Worm (Caenorhabditis elegans) whole organism, L2 larva: Measurements from ENCODE around the gene ttm-1.

ENCODE experiments used
- dmd-4 ChIP-seq: sonication (generic microtip); optimal IDR thresholded peaks from 2 replicates; lab custom pipeline; 2017; ENCODE audit warnings: missing biosample characterization, missing genetic modification characterization
- nhr-237 ChIP-seq: fragments of 150-350 bp; optimal IDR thresholded peaks from 2 replicates; lab custom pipeline; 2014; ENCODE audit warnings: missing biosample characterization, missing genetic modification characterization
- zag-1 ChIP-seq: fragments of 150-350 bp; optimal IDR thresholded peaks from 2 replicates; lab custom pipeline; 2014; ENCODE audit warnings: missing biosample characterization, missing genetic modification characterization

- TF ChIP-seq zag-1 (no peak), dmd-4 (tag; lab: Kevin White, UChicago) (no peak), nhr-237 (tag; lab: Kevin White, UChicago) (no peak)
Observed at ce11 chrIII:12942307-12942706, 24.5 kb downstream of the ttm-1 start, which contains the start of gene unc-25.
